Worm (Caenorhabditis elegans): Measurements from ENCODE around the gene ceh-58.

DNA sequence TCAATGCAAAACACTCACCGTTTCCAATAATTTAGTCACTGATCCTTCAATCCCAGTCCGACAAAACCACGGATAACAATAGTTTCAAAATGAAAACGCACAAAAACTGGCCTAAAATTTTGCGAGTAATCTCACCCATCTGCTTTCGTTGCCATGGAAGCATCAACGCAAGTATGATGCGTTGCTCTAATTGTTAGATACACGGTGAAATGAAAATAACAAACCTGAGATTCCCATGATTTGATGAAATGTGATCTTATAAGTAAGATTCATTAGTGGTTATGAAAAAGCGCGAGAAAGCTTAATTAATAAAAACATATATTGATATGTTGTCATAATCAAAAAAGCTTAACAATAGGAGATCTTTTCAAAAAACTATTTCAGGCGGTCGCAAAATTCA, 2.2 kb downstream of the ceh-58 start, which contains the start of gene ceh-57:
- TF ChIP-seq elt-3 (tag; optimal IDR thresholded peaks at IDR 0.05) (no peak), bed-3 (GFP tag; optimal IDR thresholded peaks at IDR 0.05) (no peak)
